Worm (Caenorhabditis elegans) whole organism, L2 larva: ENCODE data around the gene C08A9.3.

Experiments used
- ZK546.5 ChIP-seq: sonication (generic microtip); optimal IDR thresholded peaks from 2 replicates; lab custom pipeline; 2017; ENCODE audit warnings: missing biosample characterization, missing genetic modification characterization
- lin-13 ChIP-seq: fragments of 150-350 bp; optimal IDR thresholded peaks from 2 replicates; lab custom pipeline; 2014; ENCODE audit warnings: missing biosample characterization, missing genetic modification reagents, missing genetic modification characterization
- lin-39 ChIP-seq: fragments of 150-350 bp; optimal IDR thresholded peaks from 2 replicates; lab custom pipeline; 2014; ENCODE audit warnings: missing biosample characterization, missing genetic modification reagents, missing genetic modification characterization
- unc-39 ChIP-seq: fragments of 150-350 bp; optimal IDR thresholded peaks from 2 replicates; lab custom pipeline; 2014; ENCODE audit warnings: missing biosample characterization, missing genetic modification characterization

ce11 chrX:17107670-17108069 lies 14.6 kb upstream of the C08A9.3 start, which contains the start of gene lido-4:
- TF ChIP-seq unc-39 (tag; lab: Kevin White, UChicago) (no peak), ZK546.5 (tag; lab: Kevin White, UChicago) (no peak), lin-39 (tag; lab: Kevin White, UChicago) (no peak), lin-13 (no peak)
